Fruit fly (Drosophila melanogaster) whole organism, embryonic: ENCODE measurements around the gene ClC-a.
A peak's percentile ranks its signal among the peaks of the same experiment; 100 is the strongest.

Experiments
- BEAF-32 ChIP-seq: fragments of 200-800 bp; sonication (Bioruptor generic); optimal IDR thresholded peaks from 3 replicates; lab custom pipeline; 2017; ENCODE audit warnings: missing biosample characterization, missing genetic modification characterization, mild to moderate bottlenecking, moderate library complexity, missing genetic modification reagents
- Blimp-1 ChIP-seq: fragments of 200-800 bp; sonication (Bioruptor generic); optimal IDR thresholded peaks from 3 replicates; lab custom pipeline; 2018; ENCODE audit warnings: missing biosample characterization, missing genetic modification characterization, mild to moderate bottlenecking, moderate library complexity, missing genetic modification reagents
- Bteb2 ChIP-seq: fragments of 200-800 bp; sonication (Bioruptor generic); optimal IDR thresholded peaks from 2 replicates; lab custom pipeline; 2016; ENCODE audit warnings: missing biosample characterization, missing genetic modification characterization
- CG11696 ChIP-seq: fragments of 200-800 bp; sonication (Bioruptor generic); IDR thresholded peaks from 2 replicates; pipeline ENCODE4 v1.3.6; 2022; ENCODE audit warnings: missing biosample characterization, missing genetic modification characterization
- CG12219 ChIP-seq: fragments of 200-800 bp; sonication (Bioruptor generic); optimal IDR thresholded peaks from 3 replicates; lab custom pipeline; 2018; ENCODE audit warnings: missing biosample characterization, mild to moderate bottlenecking, missing genetic modification characterization
- CG1233 ChIP-seq: fragments of 200-800 bp; sonication (Bioruptor generic); optimal IDR thresholded peaks from 4 replicates; lab custom pipeline; 2018; ENCODE audit warnings: missing biosample characterization, mild to moderate bottlenecking, missing genetic modification characterization
- CG12769 ChIP-seq: fragments of 200-800 bp; sonication (Bioruptor generic); optimal IDR thresholded peaks from 2 replicates; lab custom pipeline; 2019; ENCODE audit warnings: missing biosample characterization, mild to moderate bottlenecking, missing genetic modification characterization, moderate library complexity
- CG13424 ChIP-seq: fragments of 200-800 bp; sonication (Bioruptor generic); optimal IDR thresholded peaks from 2 replicates; lab custom pipeline; 2019; ENCODE audit warnings: missing biosample characterization, mild to moderate bottlenecking, missing genetic modification characterization, moderate library complexity
- CG1603 ChIP-seq: fragments of 200-800 bp; sonication (Bioruptor generic); optimal IDR thresholded peaks from 2 replicates; lab custom pipeline; 2019; ENCODE audit warnings: missing biosample characterization, mild to moderate bottlenecking, missing genetic modification characterization, moderate library complexity
- CG16779 ChIP-seq: fragments of 200-800 bp; sonication (Bioruptor generic); IDR thresholded peaks from 2 replicates; pipeline ENCODE4 v1.3.6; 2022; ENCODE audit warnings: missing biosample characterization, missing genetic modification characterization
- CG17359 ChIP-seq: fragments of 200-800 bp; sonication (Bioruptor generic); optimal IDR thresholded peaks from 3 replicates; lab custom pipeline; 2018; ENCODE audit warnings: missing biosample characterization, mild to moderate bottlenecking, missing genetic modification characterization, moderate library complexity
- CG17385 ChIP-seq: fragments of 200-800 bp; sonication (Bioruptor generic); optimal IDR thresholded peaks from 3 replicates; lab custom pipeline; 2018; ENCODE audit warnings: missing biosample characterization, mild to moderate bottlenecking, missing genetic modification characterization
- CG31365 ChIP-seq: fragments of 200-800 bp; sonication (Bioruptor generic); optimal IDR thresholded peaks from 2 replicates; lab custom pipeline; 2018; ENCODE audit warnings: missing biosample characterization, mild to moderate bottlenecking, missing genetic modification characterization
- CG31441 ChIP-seq: fragments of 200-800 bp; sonication (Bioruptor generic); IDR thresholded peaks from 2 replicates; pipeline ENCODE4 v1.3.6; 2022; ENCODE audit warnings: missing biosample characterization, missing genetic modification characterization
- CG3281 ChIP-seq: fragments of 200-800 bp; sonication (Bioruptor generic); optimal IDR thresholded peaks from 3 replicates; lab custom pipeline; 2017; ENCODE audit warnings: missing biosample characterization, mild to moderate bottlenecking, missing genetic modification characterization
- CG3407 ChIP-seq: fragments of 200-800 bp; sonication (Bioruptor generic); optimal IDR thresholded peaks from 2 replicates; lab custom pipeline; 2018; ENCODE audit warnings: missing biosample characterization, mild to moderate bottlenecking, missing genetic modification characterization
- CG34376 ChIP-seq: fragments of 200-800 bp; sonication (Bioruptor generic); optimal IDR thresholded peaks from 2 replicates; lab custom pipeline; 2018; ENCODE audit warnings: missing biosample characterization, mild to moderate bottlenecking, missing genetic modification characterization
- CG7271 ChIP-seq: fragments of 200-800 bp; sonication (Bioruptor generic); optimal IDR thresholded peaks from 2 replicates; lab custom pipeline; 2018; ENCODE audit warnings: missing biosample characterization, mild to moderate bottlenecking, missing genetic modification characterization, moderate library complexity
- CG9437 ChIP-seq: fragments of 200-800 bp; sonication (Bioruptor generic); optimal IDR thresholded peaks from 2 replicates; lab custom pipeline; 2018; ENCODE audit warnings: missing biosample characterization, mild to moderate bottlenecking, missing genetic modification characterization
- CTCF ChIP-seq: fragments of 200-800 bp; sonication (Bioruptor generic); optimal IDR thresholded peaks from 2 replicates; lab custom pipeline; 2017; ENCODE audit warnings: missing biosample characterization, mild to moderate bottlenecking, missing genetic modification characterization, moderate library complexity
- Camta ChIP-seq: fragments of 200-800 bp; sonication (Bioruptor generic); optimal IDR thresholded peaks from 2 replicates; lab custom pipeline; 2016; ENCODE audit warnings: missing biosample characterization, missing genetic modification characterization
- Dad ChIP-seq: fragments of 200-800 bp; sonication (Bioruptor generic); optimal IDR thresholded peaks from 3 replicates; lab custom pipeline; 2016; ENCODE audit warnings: missing biosample characterization, missing genetic modification characterization
- Dip3 ChIP-seq: fragments of 200-800 bp; sonication (Bioruptor generic); optimal IDR thresholded peaks from 3 replicates; lab custom pipeline; 2016; ENCODE audit warnings: missing biosample characterization, missing genetic modification characterization
- Dll ChIP-seq: fragments of 200-800 bp; sonication (Bioruptor generic); IDR thresholded peaks from 4 replicates; pipeline ENCODE4 v1.3.6; 2022; ENCODE audit warnings: missing biosample characterization, missing genetic modification characterization; ENCODE audit not compliant: partially characterized antibody
- Fer1 ChIP-seq: fragments of 200-800 bp; sonication (Bioruptor generic); optimal IDR thresholded peaks from 2 replicates; lab custom pipeline; 2017; ENCODE audit warnings: missing biosample characterization, mild to moderate bottlenecking, missing genetic modification characterization
- Fer3 ChIP-seq: fragments of 200-800 bp; sonication (Bioruptor generic); optimal IDR thresholded peaks from 2 replicates; lab custom pipeline; 2018; ENCODE audit warnings: missing biosample characterization, mild to moderate bottlenecking, missing genetic modification characterization, moderate library complexity
- Hmr ChIP-seq: fragments of 200-800 bp; sonication (Bioruptor generic); optimal IDR thresholded peaks from 3 replicates; lab custom pipeline; 2017; ENCODE audit warnings: mild to moderate bottlenecking, missing biosample characterization, missing genetic modification reagents, missing genetic modification characterization
- Lpt ChIP-seq: fragments of >200 bp; optimal IDR thresholded peaks from 2 replicates; lab custom pipeline; 2018; ENCODE audit warnings: missing biosample characterization, missing genetic modification characterization
- PHDP ChIP-seq: fragments of 200-800 bp; sonication (Bioruptor generic); optimal IDR thresholded peaks from 3 replicates; lab custom pipeline; 2018; ENCODE audit warnings: missing biosample characterization, mild to moderate bottlenecking, missing genetic modification characterization, moderate library complexity
- Ravus ChIP-seq: fragments of 200-800 bp; sonication (Bioruptor generic); IDR thresholded peaks from 2 replicates; pipeline ENCODE4 v1.3.6; 2022; ENCODE audit warnings: missing biosample characterization, missing genetic modification characterization
- Rfx ChIP-seq: fragments of 200-800 bp; sonication (Bioruptor generic); IDR thresholded peaks from 2 replicates; pipeline ENCODE4 v1.3.6; 2022; ENCODE audit warnings: missing biosample characterization, missing genetic modification characterization
- Sox100B ChIP-seq: fragments of 200-800 bp; sonication (Bioruptor generic); optimal IDR thresholded peaks from 3 replicates; lab custom pipeline; 2018; ENCODE audit warnings: missing biosample characterization, mild to moderate bottlenecking, missing genetic modification characterization
- Sox102F ChIP-seq: fragments of 200-800 bp; sonication (Bioruptor generic); optimal IDR thresholded peaks from 2 replicates; lab custom pipeline; 2018; ENCODE audit warnings: missing biosample characterization, mild to moderate bottlenecking, missing genetic modification characterization, moderate library complexity
- Vsx1 ChIP-seq: fragments of 200-800 bp; sonication (Bioruptor generic); optimal IDR thresholded peaks from 2 replicates; lab custom pipeline; 2017; ENCODE audit warnings: missing biosample characterization, mild to moderate bottlenecking, missing genetic modification characterization, missing genetic modification reagents
- amos ChIP-seq: fragments of 200-800 bp; sonication (Bioruptor generic); IDR thresholded peaks from 2 replicates; pipeline ENCODE4 v1.3.6; 2022; ENCODE audit warnings: missing biosample characterization, missing genetic modification characterization; ENCODE audit not compliant: partially characterized antibody
- bowl ChIP-seq: fragments of 200-800 bp; sonication (Bioruptor generic); IDR thresholded peaks from 2 replicates; pipeline ENCODE4 v1.3.6; 2022; ENCODE audit warnings: missing biosample characterization, missing genetic modification characterization
- crc ChIP-seq: fragments of 200-800 bp; sonication (Bioruptor generic); optimal IDR thresholded peaks from 2 replicates; lab custom pipeline; 2016; ENCODE audit warnings: missing biosample characterization, missing genetic modification characterization
- ems ChIP-seq: fragments of 200-800 bp; sonication (Bioruptor generic); optimal IDR thresholded peaks from 3 replicates; lab custom pipeline; 2016; ENCODE audit warnings: missing biosample characterization, missing genetic modification characterization
- exex ChIP-seq: fragments of 200-800 bp; sonication (Bioruptor generic); optimal IDR thresholded peaks from 4 replicates; lab custom pipeline; 2018; ENCODE audit warnings: missing biosample characterization, mild to moderate bottlenecking, missing genetic modification characterization, moderate library complexity
- gce ChIP-seq: fragments of 200-800 bp; sonication (Bioruptor generic); IDR thresholded peaks from 3 replicates; pipeline ENCODE4 v1.3.6; 2022; ENCODE audit warnings: missing biosample characterization, missing genetic modification characterization
- gcm ChIP-seq: fragments of 200-800 bp; sonication (Bioruptor generic); optimal IDR thresholded peaks from 2 replicates; lab custom pipeline; 2019; ENCODE audit warnings: missing biosample characterization, mild to moderate bottlenecking, missing genetic modification characterization, moderate library complexity
- lab ChIP-seq: fragments of 200-800 bp; sonication (Bioruptor generic); optimal IDR thresholded peaks from 3 replicates; lab custom pipeline; 2017; ENCODE audit warnings: missing biosample characterization, missing genetic modification characterization, mild to moderate bottlenecking, moderate library complexity, missing genetic modification reagents
- nmo ChIP-seq: fragments of 200-800 bp; sonication (Bioruptor generic); optimal IDR thresholded peaks from 2 replicates; lab custom pipeline; 2018; ENCODE audit warnings: missing biosample characterization, mild to moderate bottlenecking, missing genetic modification characterization, moderate library complexity
- odd ChIP-seq: fragments of 200-800 bp; sonication (Bioruptor generic); optimal IDR thresholded peaks from 2 replicates; lab custom pipeline; 2017; ENCODE audit warnings: missing biosample characterization, mild to moderate bottlenecking, missing genetic modification characterization
- phol ChIP-seq: fragments of 200-800 bp; sonication (Bioruptor generic); optimal IDR thresholded peaks from 3 replicates; lab custom pipeline; 2018; ENCODE audit warnings: missing biosample characterization, mild to moderate bottlenecking, missing genetic modification characterization, moderate library complexity
- pnt ChIP-seq: fragments of 200-800 bp; sonication (Bioruptor generic); optimal IDR thresholded peaks from 3 replicates; lab custom pipeline; 2016; ENCODE audit warnings: missing biosample characterization, missing genetic modification characterization
- sens-2 ChIP-seq: fragments of 200-800 bp; sonication (Bioruptor generic); IDR thresholded peaks from 2 replicates; pipeline ENCODE4 v1.3.6; 2022; ENCODE audit warnings: missing biosample characterization, missing genetic modification characterization
- stc ChIP-seq: fragments of 200-800 bp; sonication (Bioruptor generic); IDR thresholded peaks from 2 replicates; pipeline ENCODE4 v1.3.6; 2022; ENCODE audit warnings: missing biosample characterization, missing genetic modification characterization
- tap ChIP-seq: fragments of 200-800 bp; optimal IDR thresholded peaks from 3 replicates; lab custom pipeline; 2019; ENCODE audit warnings: missing biosample characterization, mild to moderate bottlenecking, missing genetic modification characterization, moderate library complexity
- vvl ChIP-seq: fragments of 200-800 bp; sonication (Bioruptor generic); IDR thresholded peaks from 2 replicates; pipeline ENCODE4 v1.3.6; 2022; ENCODE audit warnings: missing biosample characterization, missing genetic modification characterization

The ClC-a gene

dm6 chr3R:11809620-11810019 lies 3.4 kb downstream of the ClC-a start (continued):
- peak; percentile 18 for TF ChIP-seq Fer1
- TF ChIP-seq bowl (GFP tag; lab: Robert Waterston, UW) = 0 out of 2 replicates have a peak, but pooled peaks have one; percentile 8
- TF ChIP-seq pnt (GFP tag; lab: Kevin White, UChicago) = no peak
- peak; percentile 21 for TF ChIP-seq nmo (GFP tag; lab: Kevin White, UChicago)
- peak; percentile 37 for TF ChIP-seq CG12769 (tag; lab: Kevin White, UChicago)
- no peak for TF ChIP-seq Dll (GFP tag; lab: Robert Waterston, UW)
- peak; percentile 85 for TF ChIP-seq PHDP (tag; lab: Kevin White, UChicago)
- TF ChIP-seq exex (tag; lab: Kevin White, UChicago) = peak; percentile 88
- peak; percentile 69 for TF ChIP-seq tap (tag; lab: Kevin White, UChicago)
- no peak for TF ChIP-seq Dip3 (GFP tag; lab: Kevin White, UChicago)
- TF ChIP-seq Lpt (GFP tag; lab: Kevin White, UChicago) = no peak
- peak; percentile 48 for TF ChIP-seq CG17359 (tag; lab: Kevin White, UChicago)
- peak; percentile 49 for TF ChIP-seq odd (GFP tag; lab: Kevin White, UChicago)
- peak; percentile 80 for TF ChIP-seq CG31441 (GFP tag; lab: Robert Waterston, UW)
- TF ChIP-seq Vsx1 (GFP tag; lab: Kevin White, UChicago) = peak; percentile 44
- TF ChIP-seq CG7271 (tag; lab: Kevin White, UChicago) = peak; percentile 47
- TF ChIP-seq BEAF-32 = no peak
- peak; percentile 43 for TF ChIP-seq CG13424 (tag; lab: Kevin White, UChicago)
- peak; percentile 73 for TF ChIP-seq CG1603 (tag; lab: Kevin White, UChicago)
- TF ChIP-seq vvl = 0 out of 2 replicates have a peak, but pooled peaks have one; percentile 12
- peak; percentile 57 for TF ChIP-seq CG12219
- no peak for TF ChIP-seq Dad
- TF ChIP-seq CG9437 (GFP tag; lab: Kevin White, UChicago) = no peak
- no peak for TF ChIP-seq CG16779
- TF ChIP-seq Rfx (GFP tag; lab: Robert Waterston, UW) = peak; percentile 21; the same call in 1 of the 2 replicates
- no peak for TF ChIP-seq gce (GFP tag; lab: Robert Waterston, UW)
- peak; percentile 63 for TF ChIP-seq Sox100B (GFP tag; lab: Kevin White, UChicago)
- peak; percentile 26 for TF ChIP-seq Blimp-1 (GFP tag; lab: Kevin White, UChicago)
- peak; percentile 41 for TF ChIP-seq CG17385
- peak; percentile 9 for TF ChIP-seq CG3407 (GFP tag; lab: Kevin White, UChicago)
- peak; percentile 41 for TF ChIP-seq Sox102F (GFP tag; lab: Kevin White, UChicago)
- TF ChIP-seq CG1233 = peak; percentile 35
- peak; percentile 66 for TF ChIP-seq Fer3
- TF ChIP-seq crc (GFP tag; lab: Kevin White, UChicago) = no peak
- TF ChIP-seq CG3281 (GFP tag; lab: Kevin White, UChicago) = peak; percentile 70
- TF ChIP-seq stc = 0 out of 2 replicates have a peak, but pooled peaks have one; percentile 13
- peak; percentile 80 for TF ChIP-seq gcm (GFP tag; lab: Kevin White, UChicago)
- TF ChIP-seq ems = peak; percentile 4
- peak; percentile 29 for TF ChIP-seq Hmr (GFP tag; lab: Kevin White, UChicago)
- TF ChIP-seq Bteb2 (GFP tag; lab: Kevin White, UChicago) = no peak
- peak; percentile 42 for TF ChIP-seq CTCF (GFP tag; lab: Kevin White, UChicago)
- 0 out of 2 replicates have a peak, but pooled peaks have one; percentile 18 for TF ChIP-seq CG11696 (GFP tag; lab: Robert Waterston, UW)
- TF ChIP-seq CG31365 = peak; percentile 45
- TF ChIP-seq lab (GFP tag; lab: Kevin White, UChicago) = peak; percentile 66
- no peak for TF ChIP-seq amos (GFP tag; lab: Robert Waterston, UW)
- TF ChIP-seq phol (tag; lab: Kevin White, UChicago) = no peak
- no peak for TF ChIP-seq Camta
- TF ChIP-seq Ravus = no peak
- peak; percentile 74 for TF ChIP-seq sens-2 (GFP tag; lab: Robert Waterston, UW)
- peak; percentile 71 for TF ChIP-seq CG34376 (GFP tag; lab: Kevin White, UChicago)
